Worm (Caenorhabditis elegans) whole organism, mixed stage, embryonic: ENCODE measurements around the gene bpl-1.

Source experiments
- ceh-39 ChIP-seq: fragments of 150-350 bp; optimal IDR thresholded peaks from 2 replicates; lab custom pipeline; 2014; ENCODE audit warnings: missing biosample characterization, missing genetic modification characterization
- elt-3 ChIP-seq: fragments of 150-350 bp; optimal IDR thresholded peaks from 2 replicates; lab custom pipeline; 2014; ENCODE audit warnings: missing biosample characterization, missing genetic modification characterization
- lin-13 ChIP-seq: fragments of 150-350 bp; optimal IDR thresholded peaks from 2 replicates; lab custom pipeline; 2014; ENCODE audit warnings: missing biosample characterization, missing genetic modification characterization
- mab-5 ChIP-seq: fragments of 150-350 bp; optimal IDR thresholded peaks from 2 replicates; lab custom pipeline; 2014; ENCODE audit warnings: missing biosample characterization, missing genetic modification characterization
- nhr-12 ChIP-seq: fragments of 150-350 bp; optimal IDR thresholded peaks from 2 replicates; lab custom pipeline; 2014; ENCODE audit warnings: missing biosample characterization, missing genetic modification characterization
- sem-2 ChIP-seq: fragments of 200-800 bp; sonication (Bioruptor generic); optimal IDR thresholded peaks from 2 replicates; lab custom pipeline; 2018; ENCODE audit warnings: mild to moderate bottlenecking, missing genetic modification characterization, missing compliant biosample characterization
- unc-120 ChIP-seq: sonication (generic microtip); optimal IDR thresholded peaks from 2 replicates; lab custom pipeline; 2017; ENCODE audit warnings: missing genetic modification characterization, missing compliant biosample characterization; ENCODE audit not compliant: poor library complexity, severe bottlenecking
- unc-62 ChIP-seq: fragments of 150-350 bp; optimal IDR thresholded peaks from 2 replicates; lab custom pipeline; 2014; ENCODE audit warnings: missing biosample characterization, missing genetic modification reagents, missing genetic modification characterization

ce11 chrII:6257220-6257877 is 16.7 kb upstream of the bpl-1 start:
- TF ChIP-seq unc-62 (GFP tag; lab: Kevin White, UChicago), result no peak
- TF ChIP-seq nhr-12, result no peak
- no peak for TF ChIP-seq ceh-39 (tag; lab: Kevin White, UChicago)
- TF ChIP-seq sem-2 (GFP tag; lab: Kevin White, UChicago), result no peak
- no peak for TF ChIP-seq mab-5 (tag; lab: Kevin White, UChicago)
- TF ChIP-seq elt-3 (tag; lab: Kevin White, UChicago), result no peak
- no peak for TF ChIP-seq lin-13 (tag; lab: Kevin White, UChicago)
- TF ChIP-seq unc-120, result no peak
